Fruit fly (Drosophila melanogaster) Kc167 (cell line): ENCODE measurements around the gene Acat1.

Experiments
- Sin3A ChIP-seq: fragments of >200 bp; optimal IDR thresholded peaks from 2 replicates; lab custom pipeline; 2018; ENCODE audit warnings: missing external identifiers
- h ChIP-seq: fragments of >200 bp; optimal IDR thresholded peaks from 3 replicates; lab custom pipeline; 2018; ENCODE audit warnings: missing external identifiers
- psq ChIP-seq: fragments of >200 bp; optimal IDR thresholded peaks from 2 replicates; lab custom pipeline; 2017; ENCODE audit warnings: missing external identifiers

dm6 chrX:7924913-7925312 is 36.3 kb upstream of the Acat1 start:
- no peak for TF ChIP-seq Sin3A (lab: Kevin White, UChicago)
- no peak for TF ChIP-seq psq (lab: Kevin White, UChicago)
- TF ChIP-seq h (lab: Kevin White, UChicago): no peak
